Fruit fly (Drosophila melanogaster) whole organism, embryonic: ENCODE results near the gene TyrRII.

ENCODE experiments used
- CG1024 ChIP-seq: fragments of 200-800 bp; sonication (Bioruptor generic); IDR thresholded peaks from 2 replicates; pipeline ENCODE4 v1.3.6; 2022; ENCODE audit warnings: missing biosample characterization, missing genetic modification characterization
- CG10543 ChIP-seq: fragments of 200-800 bp; sonication (Bioruptor generic); optimal IDR thresholded peaks from 3 replicates; lab custom pipeline; 2017; ENCODE audit warnings: missing biosample characterization, mild to moderate bottlenecking, missing genetic modification characterization, moderate library complexity
- CG10959 ChIP-seq: fragments of 200-800 bp; sonication (Bioruptor generic); IDR thresholded peaks from 2 replicates; pipeline ENCODE4 v1.3.6; 2022; ENCODE audit warnings: missing biosample characterization, missing genetic modification characterization
- CG11696 ChIP-seq: fragments of 200-800 bp; sonication (Bioruptor generic); IDR thresholded peaks from 2 replicates; pipeline ENCODE4 v1.3.6; 2022; ENCODE audit warnings: missing biosample characterization, missing genetic modification characterization
- CG11723 ChIP-seq: fragments of 200-800 bp; sonication (Bioruptor generic); optimal IDR thresholded peaks from 2 replicates; lab custom pipeline; 2017; ENCODE audit warnings: missing biosample characterization, mild to moderate bottlenecking, missing genetic modification characterization
- CG12104 ChIP-seq: fragments of 200-800 bp; sonication (Bioruptor generic); optimal IDR thresholded peaks from 3 replicates; lab custom pipeline; 2016; ENCODE audit warnings: missing biosample characterization, missing genetic modification characterization
- CG12769 ChIP-seq: fragments of 200-800 bp; sonication (Bioruptor generic); optimal IDR thresholded peaks from 2 replicates; lab custom pipeline; 2019; ENCODE audit warnings: missing biosample characterization, mild to moderate bottlenecking, missing genetic modification characterization, moderate library complexity
- CG13287 ChIP-seq: fragments of 200-800 bp; sonication (Bioruptor generic); IDR thresholded peaks from 2 replicates; pipeline ENCODE4 v1.3.6; 2022; ENCODE audit warnings: missing biosample characterization, missing genetic modification characterization; ENCODE audit not compliant: partially characterized antibody
- CG14050 ChIP-seq: fragments of 200-800 bp; sonication (Bioruptor generic); IDR thresholded peaks from 3 replicates; pipeline ENCODE4 v1.3.6; 2022; ENCODE audit warnings: missing biosample characterization, missing genetic modification characterization
- CG15269 ChIP-seq: fragments of 200-800 bp; sonication (Bioruptor generic); optimal IDR thresholded peaks from 2 replicates; lab custom pipeline; 2018; ENCODE audit warnings: missing biosample characterization, mild to moderate bottlenecking, missing genetic modification characterization, moderate library complexity
- CG1647 ChIP-seq: fragments of 200-800 bp; sonication (Bioruptor generic); optimal IDR thresholded peaks from 3 replicates; lab custom pipeline; 2016; ENCODE audit warnings: missing biosample characterization, missing genetic modification characterization
- CG17385 ChIP-seq: fragments of 200-800 bp; sonication (Bioruptor generic); optimal IDR thresholded peaks from 3 replicates; lab custom pipeline; 2018; ENCODE audit warnings: missing biosample characterization, mild to moderate bottlenecking, missing genetic modification characterization
- CG17829 ChIP-seq: fragments of 200-800 bp; optimal IDR thresholded peaks from 2 replicates; lab custom pipeline; 2019; ENCODE audit warnings: missing biosample characterization, mild to moderate bottlenecking, missing genetic modification characterization, moderate library complexity
- CG1792 ChIP-seq: fragments of 200-800 bp; sonication (Bioruptor generic); optimal IDR thresholded peaks from 2 replicates; lab custom pipeline; 2016; ENCODE audit warnings: missing biosample characterization, missing genetic modification characterization
- CG18764 ChIP-seq: fragments of 200-800 bp; sonication (Bioruptor generic); optimal IDR thresholded peaks from 3 replicates; lab custom pipeline; 2016; ENCODE audit warnings: missing biosample characterization, missing genetic modification characterization
- CG2199 ChIP-seq: fragments of 200-800 bp; sonication (Bioruptor generic); IDR thresholded peaks from 3 replicates; pipeline ENCODE4 v1.3.6; 2022; ENCODE audit warnings: missing biosample characterization, missing genetic modification characterization
- CG30431 ChIP-seq: fragments of 200-800 bp; sonication (Bioruptor generic); optimal IDR thresholded peaks from 2 replicates; lab custom pipeline; 2017; ENCODE audit warnings: missing biosample characterization, missing genetic modification characterization
- CG3407 ChIP-seq: fragments of 200-800 bp; sonication (Bioruptor generic); optimal IDR thresholded peaks from 2 replicates; lab custom pipeline; 2018; ENCODE audit warnings: missing biosample characterization, mild to moderate bottlenecking, missing genetic modification characterization
- CG3838 ChIP-seq: fragments of 200-800 bp; sonication (Bioruptor generic); optimal IDR thresholded peaks from 3 replicates; lab custom pipeline; 2016; ENCODE audit warnings: missing biosample characterization, missing genetic modification characterization
- CG4617 ChIP-seq: fragments of 200-800 bp; sonication (Bioruptor generic); optimal IDR thresholded peaks from 3 replicates; lab custom pipeline; 2016; ENCODE audit warnings: missing biosample characterization, missing genetic modification characterization, borderline replicate concordance
- CG5180 ChIP-seq: fragments of 200-800 bp; sonication (Bioruptor generic); optimal IDR thresholded peaks from 3 replicates; lab custom pipeline; 2017; ENCODE audit warnings: missing biosample characterization, missing genetic modification characterization, mild to moderate bottlenecking, moderate library complexity, missing genetic modification reagents
- CG6175 ChIP-seq: fragments of 200-800 bp; sonication (Bioruptor generic); IDR thresholded peaks from 3 replicates; pipeline ENCODE4 v1.3.6; 2022; ENCODE audit warnings: missing biosample characterization, missing genetic modification characterization
- CG6654 ChIP-seq: fragments of 200-800 bp; sonication (Bioruptor generic); optimal IDR thresholded peaks from 2 replicates; lab custom pipeline; 2017; ENCODE audit warnings: missing biosample characterization, mild to moderate bottlenecking, missing genetic modification characterization
- D ChIP-seq, 2 experiments: fragments of 200-800 bp in 1 of 2; fragments of >200 bp in 1 of 2; sonication (Bioruptor generic) in 1 of 2; optimal IDR thresholded peaks; 2 replicates in 1 of 2; 3 replicates in 1 of 2; lab custom pipeline; 2017; ENCODE audit warnings: mild to moderate bottlenecking in 1 of 2, missing biosample characterization in 1 of 2, missing genetic modification characterization in 1 of 2, missing genetic modification reagents in 1 of 2
- Doc3 ChIP-seq: fragments of 200-800 bp; sonication (Bioruptor generic); IDR thresholded peaks from 3 replicates; pipeline ENCODE4 v1.3.6; 2022; ENCODE audit warnings: missing biosample characterization, missing genetic modification characterization; ENCODE audit not compliant: partially characterized antibody
- E2f2 ChIP-seq: fragments of 200-800 bp; sonication (Bioruptor generic); IDR thresholded peaks from 2 replicates; pipeline ENCODE4 v1.3.6; 2022; ENCODE audit warnings: missing biosample characterization, missing genetic modification characterization
- Gug ChIP-seq: fragments of 200-800 bp; sonication (Bioruptor generic); IDR thresholded peaks from 4 replicates; pipeline ENCODE4 v1.3.6; 2022; ENCODE audit warnings: missing biosample characterization, missing genetic modification characterization
- Hand ChIP-seq: fragments of 200-800 bp; sonication (Bioruptor generic); optimal IDR thresholded peaks from 2 replicates; lab custom pipeline; 2017; ENCODE audit warnings: mild to moderate bottlenecking, missing biosample characterization, missing genetic modification reagents, missing genetic modification characterization
- MBD-R2 ChIP-seq: fragments of 200-800 bp; sonication (Bioruptor generic); IDR thresholded peaks from 2 replicates; pipeline ENCODE4 v1.3.6; 2022; ENCODE audit warnings: missing biosample characterization, missing genetic modification characterization
- Max ChIP-seq: fragments of 200-800 bp; sonication (Bioruptor generic); optimal IDR thresholded peaks from 2 replicates; lab custom pipeline; 2016; ENCODE audit warnings: missing biosample characterization, mild to moderate bottlenecking, missing genetic modification characterization
- Mes4 ChIP-seq: fragments of 200-800 bp; sonication (Bioruptor generic); optimal IDR thresholded peaks from 2 replicates; lab custom pipeline; 2016; ENCODE audit warnings: missing biosample characterization, missing genetic modification characterization
- NC2β ChIP-seq: fragments of 200-800 bp; sonication (Bioruptor generic); optimal IDR thresholded peaks from 2 replicates; lab custom pipeline; 2016; ENCODE audit warnings: missing biosample characterization, missing genetic modification characterization
- NfI ChIP-seq: fragments of 200-800 bp; sonication (Bioruptor generic); optimal IDR thresholded peaks from 3 replicates; lab custom pipeline; 2018; ENCODE audit warnings: missing biosample characterization, mild to moderate bottlenecking, missing genetic modification characterization, moderate library complexity
- Rfx ChIP-seq: fragments of 200-800 bp; sonication (Bioruptor generic); IDR thresholded peaks from 2 replicates; pipeline ENCODE4 v1.3.6; 2022; ENCODE audit warnings: missing biosample characterization, missing genetic modification characterization
- Sin3A ChIP-seq: fragments of >200 bp; optimal IDR thresholded peaks from 2 replicates; lab custom pipeline; 2018
- Spps ChIP-seq: fragments of 200-800 bp; sonication (Bioruptor generic); optimal IDR thresholded peaks from 2 replicates; lab custom pipeline; 2018; ENCODE audit warnings: missing biosample characterization, mild to moderate bottlenecking, missing genetic modification characterization
- Sry-β ChIP-seq: fragments of 200-800 bp; sonication (Bioruptor generic); optimal IDR thresholded peaks from 2 replicates; lab custom pipeline; 2018; ENCODE audit warnings: missing biosample characterization, mild to moderate bottlenecking, missing genetic modification characterization, moderate library complexity
- bbx ChIP-seq: fragments of 200-800 bp; sonication (Bioruptor generic); IDR thresholded peaks from 2 replicates; pipeline ENCODE4 v1.3.6; 2022; ENCODE audit warnings: missing biosample characterization, missing genetic modification characterization; ENCODE audit not compliant: partially characterized antibody
- gcm2 ChIP-seq: fragments of 200-800 bp; sonication (Bioruptor generic); optimal IDR thresholded peaks from 2 replicates; lab custom pipeline; 2016; ENCODE audit warnings: missing biosample characterization, missing genetic modification characterization
- gem ChIP-seq: fragments of 200-800 bp; sonication (Bioruptor generic); optimal IDR thresholded peaks from 2 replicates; lab custom pipeline; 2019; ENCODE audit warnings: missing biosample characterization, mild to moderate bottlenecking, missing genetic modification characterization, moderate library complexity
- jigr1 ChIP-seq: fragments of 200-800 bp; sonication (Bioruptor generic); IDR thresholded peaks from 3 replicates; pipeline ENCODE4 v1.3.6; 2022; ENCODE audit warnings: missing biosample characterization, missing genetic modification characterization
- lilli ChIP-seq: fragments of 200-800 bp; sonication (Bioruptor generic); optimal IDR thresholded peaks from 3 replicates; lab custom pipeline; 2016; ENCODE audit warnings: missing biosample characterization, missing genetic modification characterization
- pb ChIP-seq: fragments of 200-800 bp; sonication (Bioruptor generic); optimal IDR thresholded peaks from 3 replicates; lab custom pipeline; 2016; ENCODE audit warnings: missing biosample characterization, missing genetic modification characterization
- slou ChIP-seq: fragments of 200-800 bp; sonication (Bioruptor generic); optimal IDR thresholded peaks from 3 replicates; lab custom pipeline; 2016; ENCODE audit warnings: missing biosample characterization, missing genetic modification characterization
- slp2 ChIP-seq: fragments of 200-800 bp; sonication (Bioruptor generic); optimal IDR thresholded peaks from 2 replicates; lab custom pipeline; 2016; ENCODE audit warnings: missing biosample characterization, missing genetic modification characterization
- sqz ChIP-seq: fragments of 200-800 bp; sonication (Bioruptor generic); optimal IDR thresholded peaks from 3 replicates; lab custom pipeline; 2018; ENCODE audit warnings: missing biosample characterization, mild to moderate bottlenecking, missing genetic modification characterization
- tin ChIP-seq: fragments of 200-800 bp; sonication (Bioruptor generic); optimal IDR thresholded peaks from 3 replicates; lab custom pipeline; 2016; ENCODE audit warnings: missing biosample characterization, missing genetic modification characterization
- trh ChIP-seq: fragments of 200-800 bp; sonication (Bioruptor generic); optimal IDR thresholded peaks from 2 replicates; lab custom pipeline; 2016; ENCODE audit warnings: missing biosample characterization, missing genetic modification characterization
- wdn ChIP-seq: fragments of 200-800 bp; sonication (Bioruptor generic); IDR thresholded peaks from 2 replicates; pipeline ENCODE4 v1.3.6; 2022; ENCODE audit warnings: missing biosample characterization, missing genetic modification characterization
- yki ChIP-seq: fragments of >200 bp; optimal IDR thresholded peaks from 3 replicates; lab custom pipeline; 2018
- z ChIP-seq: fragments of 200-800 bp; sonication (Bioruptor generic); IDR thresholded peaks from 3 replicates; pipeline ENCODE4 v1.3.6; 2022; ENCODE audit warnings: missing biosample characterization, missing genetic modification characterization
- zf30C ChIP-seq: fragments of 200-800 bp; sonication (Bioruptor generic); optimal IDR thresholded peaks from 3 replicates; lab custom pipeline; 2018; ENCODE audit warnings: missing biosample characterization, mild to moderate bottlenecking, missing genetic modification characterization

TyrRII gene

dm6 chr3R:17701131-17701593, 35.2 kb upstream of the TyrRII start (continued):
- TF ChIP-seq D (optimal IDR thresholded peaks at IDR 0.05; lab: Kevin White, UChicago) = no peak
- no peak for TF ChIP-seq D (GFP tag; optimal IDR thresholded peaks at IDR 0.05; lab: Kevin White, UChicago)
- TF ChIP-seq CG1792 = no peak
- TF ChIP-seq CG11723 (GFP tag; lab: Kevin White, UChicago) = no peak
- no peak for TF ChIP-seq NC2β (GFP tag; lab: Kevin White, UChicago)
- TF ChIP-seq Gug (GFP tag; lab: Robert Waterston, UW) = no peak
- no peak for TF ChIP-seq Mes4 (GFP tag; lab: Kevin White, UChicago)
- no peak for TF ChIP-seq CG1024 (GFP tag; lab: Robert Waterston, UW)
- TF ChIP-seq sqz (GFP tag; lab: Kevin White, UChicago) = no peak
- TF ChIP-seq wdn (GFP tag; lab: Robert Waterston, UW) = no peak
- no peak for TF ChIP-seq Sin3A (lab: Kevin White, UChicago)
- no peak for TF ChIP-seq Rfx (GFP tag; lab: Robert Waterston, UW)
- TF ChIP-seq slou (GFP tag; lab: Kevin White, UChicago) = no peak
- TF ChIP-seq E2f2 (GFP tag; lab: Robert Waterston, UW) = no peak
- no peak for TF ChIP-seq CG4617
- peak; percentile 81 for TF ChIP-seq CG10543
- TF ChIP-seq CG18764 = no peak
- TF ChIP-seq tin = no peak
- no peak for TF ChIP-seq CG11696 (GFP tag; lab: Robert Waterston, UW)
- no peak for TF ChIP-seq Doc3
- peak; percentile 37 for TF ChIP-seq CG12769 (tag; lab: Kevin White, UChicago)
- no peak for TF ChIP-seq gcm2 (GFP tag; lab: Kevin White, UChicago)
- no peak for TF ChIP-seq lilli
- no peak for TF ChIP-seq CG3407 (GFP tag; lab: Kevin White, UChicago)
- no peak for TF ChIP-seq CG17829 (tag; lab: Kevin White, UChicago)
- no peak for TF ChIP-seq CG12104 (GFP tag; lab: Kevin White, UChicago)
- TF ChIP-seq zf30C (GFP tag; lab: Kevin White, UChicago) = peak; percentile 51
- no peak for TF ChIP-seq CG10959
- no peak for TF ChIP-seq CG1647 (GFP tag; lab: Kevin White, UChicago)
- no peak for TF ChIP-seq z (GFP tag; lab: Robert Waterston, UW)
- no peak for TF ChIP-seq CG6654 (GFP tag; lab: Kevin White, UChicago)
- TF ChIP-seq CG13287 (GFP tag; lab: Robert Waterston, UW) = peak; percentile 12; the same call in 1 of the 2 replicates
- TF ChIP-seq CG5180 = no peak
- peak; percentile 25; the same call in 1 of the 2 replicates for TF ChIP-seq MBD-R2 (GFP tag; lab: Robert Waterston, UW)
- no peak for TF ChIP-seq CG30431 (GFP tag; lab: Kevin White, UChicago)
- no peak for TF ChIP-seq Hand (GFP tag; lab: Kevin White, UChicago)
- TF ChIP-seq Spps (tag; lab: Kevin White, UChicago) = no peak
- TF ChIP-seq trh (GFP tag; lab: Kevin White, UChicago) = no peak
- no peak for TF ChIP-seq CG3838 (GFP tag; lab: Kevin White, UChicago)
- TF ChIP-seq Max (GFP tag; lab: Kevin White, UChicago) = no peak
- no peak for TF ChIP-seq gem (tag; lab: Kevin White, UChicago)
- TF ChIP-seq CG14050 (GFP tag; lab: Robert Waterston, UW) = no peak
- no peak for TF ChIP-seq slp2 (GFP tag; lab: Kevin White, UChicago)
- no peak for TF ChIP-seq CG6175 (GFP tag; lab: Robert Waterston, UW)
- TF ChIP-seq CG15269 (tag; lab: Kevin White, UChicago) = no peak
- no peak for TF ChIP-seq NfI
- TF ChIP-seq CG2199 (GFP tag; lab: Robert Waterston, UW) = no peak
- TF ChIP-seq jigr1 (GFP tag; lab: Robert Waterston, UW) = no peak
- no peak for TF ChIP-seq pb (GFP tag; lab: Kevin White, UChicago)
- no peak for TF ChIP-seq Sry-β (GFP tag; lab: Kevin White, UChicago)
- no peak for TF ChIP-seq CG17385 (GFP tag; lab: Kevin White, UChicago)
- TF ChIP-seq yki (lab: Kevin White, UChicago) = no peak
- no peak for TF ChIP-seq bbx (GFP tag; lab: Robert Waterston, UW)
